Fruit fly (Drosophila melanogaster): ENCODE measurements around the gene CG32262.

dm6 chr3L:3769157-3769556 lies 40.8 kb downstream of the CG32262 start:
- TF ChIP-seq CG6808 (GFP tag; optimal IDR thresholded peaks at IDR 0.05), result no peak
- TF ChIP-seq pdm3 (GFP tag; optimal IDR thresholded peaks at IDR 0.05), result no peak
- TF ChIP-seq fd59A (GFP tag; optimal IDR thresholded peaks at IDR 0.05), result no peak

All from whole organism, prepupa.